Worm (Caenorhabditis elegans): ENCODE measurements around the gene M70.1.

The M70.1 gene

ce11 chrIV:2284462-2285047, 38.9 kb downstream of the M70.1 start:
- peak; percentile 24 for TF ChIP-seq gmeb-1 (tag; optimal IDR thresholded peaks at IDR 0.05)
- no peak for TF ChIP-seq nhr-237 (tag; optimal IDR thresholded peaks at IDR 0.05)
- peak; percentile 96 for TF ChIP-seq fos-1 (tag; optimal IDR thresholded peaks at IDR 0.05)
- TF ChIP-seq sma-9 (GFP tag; optimal IDR thresholded peaks at IDR 0.05), result peak; percentile 39
- no peak for TF ChIP-seq sma-9 (tag; optimal IDR thresholded peaks at IDR 0.05)
- TF ChIP-seq ztf-4 (tag; optimal IDR thresholded peaks at IDR 0.05), result no peak

ce11 chrIV:2292119-2292518, 46.5 kb downstream of the M70.1 start:
- TF ChIP-seq skn-1 (tag; optimal IDR thresholded peaks at IDR 0.05) (no peak), ztf-11 (tag; optimal IDR thresholded peaks at IDR 0.05) (no peak), unc-62 (GFP tag; optimal IDR thresholded peaks at IDR 0.05) (no peak)

DNA sequence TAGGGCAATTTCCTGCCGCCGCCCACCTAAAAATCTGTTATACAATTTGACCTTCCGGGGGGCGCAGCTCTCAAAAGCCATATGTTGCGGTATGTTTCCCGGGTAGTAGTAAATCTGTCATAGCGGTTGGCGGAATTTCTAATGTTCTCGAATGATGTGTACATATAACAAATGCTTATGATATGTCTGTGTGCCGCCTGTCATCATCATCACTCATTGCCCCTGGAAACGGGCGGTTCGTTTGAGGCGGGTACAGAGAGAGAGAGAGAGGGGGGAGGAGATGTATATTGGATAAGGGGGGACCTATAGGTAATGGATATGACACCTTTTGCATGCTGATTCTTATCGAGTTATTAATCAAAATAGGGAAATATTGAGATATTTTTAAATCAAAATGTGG, 51.0 kb downstream of the M70.1 start:
- TF ChIP-seq lin-39 (tag; optimal IDR thresholded peaks at IDR 0.05) (no peak), ztf-1 (GFP tag; conservative IDR thresholded peaks at IDR 0.05) (no peak), ztf-4 (tag; optimal IDR thresholded peaks at IDR 0.05) (no peak), ceh-82 (tag; optimal IDR thresholded peaks at IDR 0.05) (no peak), nhr-237 (tag; optimal IDR thresholded peaks at IDR 0.05) (no peak), dmd-4 (tag; optimal IDR thresholded peaks at IDR 0.05) (no peak), nhr-6 (tag; optimal IDR thresholded peaks at IDR 0.05) (no peak), Y55F3AM.14 (GFP tag; optimal IDR thresholded peaks at IDR 0.05) (no peak), snpc-4 (tag; optimal IDR thresholded peaks at IDR 0.05) (no peak), R02D3.7 (tag; optimal IDR thresholded peaks at IDR 0.05) (no peak), crh-2 (tag; optimal IDR thresholded peaks at IDR 0.05) (no peak)

DNA sequence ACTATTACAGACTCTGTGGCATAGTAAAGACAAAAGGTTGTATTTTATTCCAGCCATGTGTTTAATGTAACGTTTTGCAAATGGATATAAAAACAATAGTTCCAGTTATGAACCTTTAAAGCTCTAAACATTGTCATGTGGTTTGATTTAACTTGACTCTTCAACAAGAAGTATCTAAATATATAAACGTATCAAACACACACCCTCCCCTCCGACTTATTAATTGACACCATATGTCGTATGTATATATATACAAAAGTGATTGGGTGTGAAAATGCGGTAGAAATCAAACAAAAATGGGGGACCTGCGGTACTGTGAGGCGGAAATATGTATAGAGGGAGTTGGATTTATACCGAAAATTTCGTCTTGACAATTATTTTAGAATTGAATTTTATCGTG, 52.7 kb downstream of the M70.1 start:
- TF ChIP-seq fos-1 (tag; optimal IDR thresholded peaks at IDR 0.05) (no peak), ceh-16 (tag; optimal IDR thresholded peaks at IDR 0.05) (no peak), egl-27 (tag; optimal IDR thresholded peaks at IDR 0.05) (no peak), ZK546.5 (tag; optimal IDR thresholded peaks at IDR 0.05) (no peak), unc-55 (GFP tag; optimal IDR thresholded peaks at IDR 0.05) (no peak), unc-62 (GFP tag; optimal IDR thresholded peaks at IDR 0.05) (no peak), nhr-129 (tag; optimal IDR thresholded peaks at IDR 0.05) (no peak), mbf-1 (tag; optimal IDR thresholded peaks at IDR 0.05) (no peak), Y55F3AM.14 (GFP tag; optimal IDR thresholded peaks at IDR 0.05) (no peak), ztf-11 (tag; optimal IDR thresholded peaks at IDR 0.05) (no peak), lsy-2 (tag; optimal IDR thresholded peaks at IDR 0.05) (no peak), ceh-82 (tag; optimal IDR thresholded peaks at IDR 0.05) (no peak), skn-1 (tag; optimal IDR thresholded peaks at IDR 0.05) (no peak), ztf-1 (GFP tag; conservative IDR thresholded peaks at IDR 0.05) (no peak), gmeb-1 (tag; optimal IDR thresholded peaks at IDR 0.05) (no peak), nhr-23 (tag; optimal IDR thresholded peaks at IDR 0.05) (no peak), nhr-21 (tag; optimal IDR thresholded peaks at IDR 0.05) (no peak), lin-11 (tag; optimal IDR thresholded peaks at IDR 0.05) (no peak)

DNA sequence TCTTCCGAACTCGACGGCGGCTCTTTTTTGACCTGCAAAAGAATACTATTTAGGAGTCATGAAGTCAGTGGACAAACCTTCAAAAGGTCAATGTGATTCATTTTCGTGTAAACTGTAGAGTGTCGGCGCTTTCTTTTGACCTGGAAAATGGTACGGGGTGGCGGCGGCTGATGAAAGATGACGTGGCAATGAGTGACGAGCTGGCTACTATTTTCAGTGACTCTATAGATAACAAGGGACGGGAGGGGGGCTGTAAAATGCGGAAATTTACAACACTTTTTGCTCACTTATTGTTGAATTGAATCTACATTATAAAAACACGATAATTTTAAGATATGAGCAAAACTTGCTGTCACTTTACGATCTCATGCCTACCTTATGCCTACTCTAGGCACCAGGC, 54.5 kb downstream of the M70.1 start, which contains the start of gene lin-1:
lin-1 (minus strand) TSS at position 101 of the 400 bp plus-strand sequence.
- TF ChIP-seq lin-11 (tag; optimal IDR thresholded peaks at IDR 0.05), result no peak
- TF ChIP-seq dmd-4 (tag; optimal IDR thresholded peaks at IDR 0.05), result no peak
- no peak for TF ChIP-seq aly-2 (tag; optimal IDR thresholded peaks at IDR 0.05)
- TF ChIP-seq sem-4 (tag; optimal IDR thresholded peaks at IDR 0.05), result no peak
- TF ChIP-seq sma-9 (GFP tag; optimal IDR thresholded peaks at IDR 0.05), result no peak
- TF ChIP-seq sma-9 (tag; optimal IDR thresholded peaks at IDR 0.05), result no peak
- no peak for TF ChIP-seq lin-39 (tag; optimal IDR thresholded peaks at IDR 0.05)
- no peak for TF ChIP-seq ceh-82 (tag; optimal IDR thresholded peaks at IDR 0.05)
- no peak for TF ChIP-seq alr-1 (tag; optimal IDR thresholded peaks at IDR 0.05)
- no peak for TF ChIP-seq R02D3.7 (tag; optimal IDR thresholded peaks at IDR 0.05)
- no peak for TF ChIP-seq F13H6.1 (tag; optimal IDR thresholded peaks at IDR 0.05)
- TF ChIP-seq mbf-1 (tag; optimal IDR thresholded peaks at IDR 0.05), result no peak
- TF ChIP-seq nhr-23 (tag; optimal IDR thresholded peaks at IDR 0.05), result no peak

All from whole organism, L2 larva.